Fruit fly (Drosophila melanogaster) Kc167 (cell line): ENCODE measurements around the gene CG5938.

Source experiments
- Sin3A ChIP-seq: fragments of >200 bp; optimal IDR thresholded peaks from 2 replicates; lab custom pipeline; 2018; ENCODE audit warnings: missing external identifiers
- h ChIP-seq: fragments of >200 bp; optimal IDR thresholded peaks from 3 replicates; lab custom pipeline; 2018; ENCODE audit warnings: missing external identifiers
- insv ChIP-seq: fragments of >200 bp; optimal IDR thresholded peaks from 3 replicates; lab custom pipeline; 2018; ENCODE audit warnings: missing external identifiers
- psq ChIP-seq: fragments of >200 bp; optimal IDR thresholded peaks from 2 replicates; lab custom pipeline; 2017; ENCODE audit warnings: missing external identifiers
- ttk ChIP-seq: sonication (Bioruptor generic); optimal IDR thresholded peaks from 2 replicates; lab custom pipeline; 2017; ENCODE audit warnings: missing external identifiers

- TF ChIP-seq psq (lab: Kevin White, UChicago) (no peak), insv (lab: Kevin White, UChicago) (no peak), Sin3A (lab: Kevin White, UChicago) (no peak), ttk (lab: Kevin White, UChicago) (no peak), h (no peak)
Measured at dm6 chr3R:27228342-27228741, 46.3 kb upstream of the CG5938 start, which contains the start of gene CG42813.
